Fruit fly (Drosophila melanogaster) whole organism, embryonic: ENCODE results near the gene CG15170.

Source experiments
- CG10267 ChIP-seq: fragments of 200-800 bp; sonication (Bioruptor generic); optimal IDR thresholded peaks from 2 replicates; lab custom pipeline; 2018; ENCODE audit warnings: missing biosample characterization, mild to moderate bottlenecking, missing genetic modification characterization, moderate library complexity
- CG11093 ChIP-seq: fragments of 200-800 bp; sonication (Bioruptor generic); IDR thresholded peaks from 3 replicates; pipeline ENCODE4 v1.3.6; 2022; ENCODE audit warnings: missing biosample characterization, missing genetic modification characterization
- CG12104 ChIP-seq: fragments of 200-800 bp; sonication (Bioruptor generic); optimal IDR thresholded peaks from 3 replicates; lab custom pipeline; 2016; ENCODE audit warnings: missing biosample characterization, missing genetic modification characterization
- CG12236 ChIP-seq: fragments of 200-800 bp; sonication (Bioruptor generic); optimal IDR thresholded peaks from 2 replicates; lab custom pipeline; 2016; ENCODE audit warnings: missing biosample characterization, missing genetic modification characterization
- CG14860 ChIP-seq: fragments of 200-800 bp; sonication (Bioruptor generic); IDR thresholded peaks from 3 replicates; pipeline ENCODE4 v1.3.6; 2022; ENCODE audit warnings: missing biosample characterization, missing genetic modification characterization; ENCODE audit not compliant: partially characterized antibody
- CG17359 ChIP-seq: fragments of 200-800 bp; sonication (Bioruptor generic); optimal IDR thresholded peaks from 3 replicates; lab custom pipeline; 2018; ENCODE audit warnings: missing biosample characterization, mild to moderate bottlenecking, missing genetic modification characterization, moderate library complexity
- CG30020 ChIP-seq: fragments of 200-800 bp; optimal IDR thresholded peaks from 2 replicates; lab custom pipeline; 2019; ENCODE audit warnings: missing biosample characterization, mild to moderate bottlenecking, missing genetic modification characterization, moderate library complexity
- CG3065 ChIP-seq: fragments of 200-800 bp; sonication (Bioruptor generic); optimal IDR thresholded peaks from 2 replicates; lab custom pipeline; 2016; ENCODE audit warnings: missing biosample characterization, missing genetic modification characterization
- CG32767 ChIP-seq: fragments of 200-800 bp; sonication (Bioruptor generic); IDR thresholded peaks from 2 replicates; pipeline ENCODE4 v1.3.6; 2022; ENCODE audit warnings: missing biosample characterization, missing genetic modification characterization
- CG32772 ChIP-seq: fragments of 200-800 bp; sonication (Bioruptor generic); IDR thresholded peaks from 2 replicates; pipeline ENCODE4 v1.3.6; 2022; ENCODE audit warnings: missing biosample characterization, missing genetic modification characterization
- CG33557 ChIP-seq: fragments of 200-800 bp; sonication (Bioruptor generic); optimal IDR thresholded peaks from 2 replicates; lab custom pipeline; 2019; ENCODE audit warnings: missing biosample characterization, mild to moderate bottlenecking, missing genetic modification characterization, moderate library complexity
- CG34224 ChIP-seq: fragments of 200-800 bp; sonication (Bioruptor generic); IDR thresholded peaks from 3 replicates; pipeline ENCODE4 v1.3.6; 2022; ENCODE audit warnings: missing biosample characterization, missing genetic modification characterization; ENCODE audit not compliant: partially characterized antibody
- CG34422 ChIP-seq: fragments of 200-800 bp; sonication (Bioruptor generic); IDR thresholded peaks from 3 replicates; pipeline ENCODE4 v1.3.6; 2022; ENCODE audit warnings: missing biosample characterization, missing genetic modification characterization
- CG4360 ChIP-seq: fragments of 200-800 bp; sonication (Bioruptor generic); IDR thresholded peaks from 2 replicates; pipeline ENCODE4 v1.3.6; 2022; ENCODE audit warnings: missing biosample characterization, missing genetic modification characterization
- CG7271 ChIP-seq: fragments of 200-800 bp; sonication (Bioruptor generic); optimal IDR thresholded peaks from 2 replicates; lab custom pipeline; 2018; ENCODE audit warnings: missing biosample characterization, mild to moderate bottlenecking, missing genetic modification characterization, moderate library complexity
- CG7745 ChIP-seq: fragments of 200-800 bp; sonication (Bioruptor generic); optimal IDR thresholded peaks from 2 replicates; lab custom pipeline; 2018; ENCODE audit warnings: missing biosample characterization, mild to moderate bottlenecking, missing genetic modification characterization, moderate library complexity
- Doc2 ChIP-seq: fragments of 200-800 bp; sonication (Bioruptor generic); IDR thresholded peaks from 2 replicates; pipeline ENCODE4 v1.3.6; 2022; ENCODE audit warnings: missing biosample characterization, missing genetic modification characterization
- Drgx ChIP-seq: fragments of 200-800 bp; sonication (Bioruptor generic); IDR thresholded peaks from 2 replicates; pipeline ENCODE4 v1.3.6; 2022; ENCODE audit warnings: missing biosample characterization, missing genetic modification characterization
- Elba2 ChIP-seq: fragments of 200-800 bp; sonication (Bioruptor generic); optimal IDR thresholded peaks from 3 replicates; lab custom pipeline; 2016; ENCODE audit warnings: missing biosample characterization, missing genetic modification characterization
- Ets97D ChIP-seq: fragments of 200-800 bp; sonication (Bioruptor generic); optimal IDR thresholded peaks from 3 replicates; lab custom pipeline; 2016; ENCODE audit warnings: missing biosample characterization, missing genetic modification characterization
- Fer1 ChIP-seq: fragments of 200-800 bp; sonication (Bioruptor generic); optimal IDR thresholded peaks from 2 replicates; lab custom pipeline; 2017; ENCODE audit warnings: missing biosample characterization, mild to moderate bottlenecking, missing genetic modification characterization
- H15 ChIP-seq: fragments of 200-800 bp; sonication (Bioruptor generic); IDR thresholded peaks from 3 replicates; pipeline ENCODE4 v1.3.6; 2022; ENCODE audit warnings: missing biosample characterization, missing genetic modification characterization
- Lim3 ChIP-seq: fragments of 200-800 bp; sonication (Bioruptor generic); IDR thresholded peaks from 2 replicates; pipeline ENCODE4 v1.3.6; 2022; ENCODE audit warnings: missing biosample characterization, missing genetic modification characterization
- Scr ChIP-seq: fragments of 200-800 bp; sonication (Bioruptor generic); IDR thresholded peaks from 2 replicates; pipeline ENCODE4 v1.3.6; 2022; ENCODE audit warnings: missing biosample characterization, missing genetic modification characterization; ENCODE audit not compliant: partially characterized antibody
- Side ChIP-seq: fragments of 200-800 bp; sonication (Bioruptor generic); optimal IDR thresholded peaks from 2 replicates; lab custom pipeline; 2016; ENCODE audit warnings: missing biosample characterization, missing genetic modification characterization
- Spps ChIP-seq: fragments of 200-800 bp; sonication (Bioruptor generic); optimal IDR thresholded peaks from 2 replicates; lab custom pipeline; 2018; ENCODE audit warnings: missing biosample characterization, mild to moderate bottlenecking, missing genetic modification characterization
- Vsx1 ChIP-seq: fragments of 200-800 bp; sonication (Bioruptor generic); optimal IDR thresholded peaks from 2 replicates; lab custom pipeline; 2017; ENCODE audit warnings: missing biosample characterization, mild to moderate bottlenecking, missing genetic modification characterization, missing genetic modification reagents
- ab ChIP-seq: fragments of 200-800 bp; sonication (Bioruptor generic); optimal IDR thresholded peaks from 2 replicates; lab custom pipeline; 2016; ENCODE audit warnings: missing biosample characterization, missing genetic modification characterization
- abd-A ChIP-seq: fragments of 200-800 bp; sonication (Bioruptor generic); optimal IDR thresholded peaks from 3 replicates; lab custom pipeline; 2019; ENCODE audit warnings: missing biosample characterization, mild to moderate bottlenecking, missing genetic modification characterization, moderate library complexity
- bbx ChIP-seq: fragments of 200-800 bp; sonication (Bioruptor generic); IDR thresholded peaks from 2 replicates; pipeline ENCODE4 v1.3.6; 2022; ENCODE audit warnings: missing biosample characterization, missing genetic modification characterization; ENCODE audit not compliant: partially characterized antibody
- bcd ChIP-seq: fragments of 200-800 bp; sonication (Bioruptor generic); optimal IDR thresholded peaks from 2 replicates; lab custom pipeline; 2017; ENCODE audit warnings: missing biosample characterization, mild to moderate bottlenecking, missing genetic modification characterization
- dm ChIP-seq: fragments of 200-800 bp; sonication (Bioruptor generic); optimal IDR thresholded peaks from 3 replicates; lab custom pipeline; 2016; ENCODE audit warnings: missing biosample characterization, missing genetic modification characterization
- fd3F ChIP-seq: fragments of 200-800 bp; sonication (Bioruptor generic); optimal IDR thresholded peaks from 2 replicates; lab custom pipeline; 2018; ENCODE audit warnings: missing biosample characterization, mild to moderate bottlenecking, missing genetic modification characterization, moderate library complexity
- gsb ChIP-seq: fragments of 200-800 bp; sonication (Bioruptor generic); IDR thresholded peaks from 2 replicates; pipeline ENCODE4 v1.3.6; 2022; ENCODE audit warnings: missing biosample characterization, missing genetic modification characterization
- hth ChIP-seq: fragments of >200 bp; optimal IDR thresholded peaks from 2 replicates; lab custom pipeline; 2017; ENCODE audit warnings: inconsistent platforms
- jing ChIP-seq: fragments of 200-800 bp; sonication (Bioruptor generic); optimal IDR thresholded peaks from 2 replicates; lab custom pipeline; 2018; ENCODE audit warnings: missing biosample characterization, mild to moderate bottlenecking, missing genetic modification characterization
- knrl ChIP-seq: fragments of 200-800 bp; sonication (Bioruptor generic); IDR thresholded peaks from 3 replicates; pipeline ENCODE4 v1.3.6; 2022; ENCODE audit warnings: missing biosample characterization, missing genetic modification characterization; ENCODE audit not compliant: partially characterized antibody
- peb ChIP-seq: fragments of 200-800 bp; sonication (Bioruptor generic); IDR thresholded peaks from 2 replicates; pipeline ENCODE4 v1.3.6; 2022; ENCODE audit warnings: missing biosample characterization, missing genetic modification characterization
- ranshi ChIP-seq: fragments of 200-800 bp; sonication (Bioruptor generic); IDR thresholded peaks from 2 replicates; pipeline ENCODE4 v1.3.6; 2022; ENCODE audit warnings: missing biosample characterization, missing genetic modification characterization
- repo ChIP-seq: fragments of 200-800 bp; sonication (Bioruptor generic); optimal IDR thresholded peaks from 2 replicates; lab custom pipeline; 2016; ENCODE audit warnings: missing biosample characterization, missing genetic modification characterization
- sens ChIP-seq: fragments of 200-800 bp; sonication (Bioruptor generic); peaks from one replicate; lab custom pipeline; 2016; ENCODE audit warnings: missing biosample characterization, missing genetic modification characterization
- sima ChIP-seq: fragments of 200-800 bp; sonication (Bioruptor generic); optimal IDR thresholded peaks from 2 replicates; lab custom pipeline; 2016; ENCODE audit warnings: missing biosample characterization, missing genetic modification characterization
- slou ChIP-seq: fragments of 200-800 bp; sonication (Bioruptor generic); optimal IDR thresholded peaks from 3 replicates; lab custom pipeline; 2016; ENCODE audit warnings: missing biosample characterization, missing genetic modification characterization
- tap ChIP-seq: fragments of 200-800 bp; optimal IDR thresholded peaks from 3 replicates; lab custom pipeline; 2019; ENCODE audit warnings: missing biosample characterization, mild to moderate bottlenecking, missing genetic modification characterization, moderate library complexity
- tna ChIP-seq: fragments of 200-800 bp; sonication (Bioruptor generic); IDR thresholded peaks from 2 replicates; pipeline ENCODE4 v1.3.6; 2022; ENCODE audit warnings: missing biosample characterization, missing genetic modification characterization; ENCODE audit not compliant: partially characterized antibody
- twi ChIP-seq: fragments of 200-800 bp; optimal IDR thresholded peaks from 2 replicates; lab custom pipeline; 2019; ENCODE audit warnings: missing biosample characterization, mild to moderate bottlenecking, missing genetic modification characterization, moderate library complexity
- usp ChIP-seq: fragments of >200 bp; optimal IDR thresholded peaks from 2 replicates; lab custom pipeline; 2017; ENCODE audit warnings: missing biosample characterization, missing genetic modification characterization
- zen2 ChIP-seq: fragments of 200-800 bp; sonication (Bioruptor generic); IDR thresholded peaks from 3 replicates; pipeline ENCODE4 v1.3.6; 2022; ENCODE audit warnings: missing biosample characterization, missing genetic modification characterization; ENCODE audit not compliant: partially characterized antibody

CG15170 gene

dm6 chr2L:19011895-19012645 is 22.0 kb upstream of the CG15170 start (continued):
- TF ChIP-seq slou (GFP tag; lab: Kevin White, UChicago): peak; percentile 74
- no peak for TF ChIP-seq Scr
- peak; percentile 81 for TF ChIP-seq ranshi (GFP tag; lab: Robert Waterston, UW)
- peak; percentile 18 for TF ChIP-seq CG12104 (GFP tag; lab: Kevin White, UChicago)
- no peak for TF ChIP-seq Doc2 (GFP tag; lab: Robert Waterston, UW)
- peak; percentile 82 for TF ChIP-seq CG17359 (tag; lab: Kevin White, UChicago)
- TF ChIP-seq CG7271: no peak
- TF ChIP-seq hth (lab: Kevin White, UChicago): no peak
- peak; percentile 80 for TF ChIP-seq Side (GFP tag; lab: Kevin White, UChicago)
- TF ChIP-seq tap (tag; lab: Kevin White, UChicago): peak; percentile 67
- peak; percentile 85 for TF ChIP-seq H15 (GFP tag; lab: Robert Waterston, UW)
- TF ChIP-seq CG3065 (GFP tag; lab: Kevin White, UChicago): no peak
- TF ChIP-seq CG30020 (tag; lab: Kevin White, UChicago): no peak
- TF ChIP-seq twi: peak; percentile 43
- peak; percentile 79 for TF ChIP-seq fd3F (GFP tag; lab: Kevin White, UChicago)
- no peak for TF ChIP-seq bbx (GFP tag; lab: Robert Waterston, UW)
- peak; percentile 67 for TF ChIP-seq gsb (GFP tag; lab: Robert Waterston, UW)

DNA sequence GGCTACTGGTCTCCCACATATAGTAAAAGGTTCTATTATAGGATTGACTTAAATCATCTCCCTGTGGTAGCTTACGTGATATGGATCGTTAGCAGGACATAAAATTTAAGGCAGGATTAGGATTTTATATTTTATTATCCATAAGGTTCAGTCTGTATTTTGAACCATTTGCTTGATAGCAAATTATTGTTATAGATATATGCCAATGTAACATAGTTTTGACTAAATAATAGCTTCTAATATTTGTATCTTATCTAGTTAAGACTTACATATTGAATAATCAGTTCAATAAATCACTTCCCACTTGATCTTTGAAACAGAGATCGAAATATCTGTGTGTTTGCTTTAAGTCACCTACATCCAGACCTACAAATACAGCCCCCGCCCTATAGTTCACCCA is 20.5 kb upstream of the CG15170 start, which contains the start of gene robl37BC:
TSS of gene robl37BC (plus strand) at position 301 of the 400 bp plus-strand sequence.
- TF ChIP-seq jing: no peak
- TF ChIP-seq Vsx1: no peak
- TF ChIP-seq CG14860 (GFP tag; lab: Robert Waterston, UW): no peak
- TF ChIP-seq CG34422 (GFP tag; lab: Robert Waterston, UW): no peak
- no peak for TF ChIP-seq usp
- TF ChIP-seq CG32767 (GFP tag; lab: Robert Waterston, UW): no peak
- TF ChIP-seq CG4360 (GFP tag; lab: Robert Waterston, UW): no peak
- no peak for TF ChIP-seq Elba2 (GFP tag; lab: Kevin White, UChicago)
- TF ChIP-seq ab (GFP tag; lab: Kevin White, UChicago): no peak
- TF ChIP-seq, all 482 proteins: peak for 0

DNA sequence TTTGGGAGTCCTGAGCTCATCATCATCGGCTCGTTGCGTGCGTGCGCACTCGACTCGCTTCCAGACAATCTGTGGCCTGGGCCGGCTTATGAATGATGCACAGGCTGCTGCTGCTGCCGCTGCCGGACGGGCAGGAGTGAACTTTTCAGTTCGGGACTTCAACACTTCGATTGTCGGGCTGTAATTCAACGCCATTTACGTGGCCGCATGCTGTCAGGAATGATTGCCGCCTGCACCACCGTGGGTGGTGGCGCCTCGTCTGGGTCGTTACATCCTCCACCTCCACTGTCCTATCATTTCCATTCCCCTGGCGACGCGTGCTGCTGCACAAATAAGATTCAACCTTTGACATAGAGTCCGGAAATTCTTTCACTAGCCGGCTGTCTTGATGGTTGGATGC is 20.0 kb upstream of the CG15170 start:
- no peak for TF ChIP-seq sima (GFP tag; lab: Kevin White, UChicago)
- TF ChIP-seq CG11093 (GFP tag; lab: Robert Waterston, UW): no peak
- TF ChIP-seq Drgx (GFP tag; lab: Robert Waterston, UW): no peak
- no peak for TF ChIP-seq Spps (tag; lab: Kevin White, UChicago)
- TF ChIP-seq repo (GFP tag; lab: Kevin White, UChicago): no peak
- no peak for TF ChIP-seq CG12236 (GFP tag; lab: Kevin White, UChicago)
- TF ChIP-seq abd-A (tag; lab: Kevin White, UChicago): peak; percentile 26
- TF ChIP-seq CG33557 (GFP tag; lab: Kevin White, UChicago): no peak
- no peak for TF ChIP-seq CG7745 (tag; lab: Kevin White, UChicago)
- no peak for TF ChIP-seq bcd (GFP tag; lab: Kevin White, UChicago)
- no peak for TF ChIP-seq CG10267 (tag; lab: Kevin White, UChicago)
- no peak for TF ChIP-seq peb (GFP tag; lab: Robert Waterston, UW)
- TF ChIP-seq tap (tag; lab: Kevin White, UChicago): no peak
- TF ChIP-seq knrl (GFP tag; lab: Robert Waterston, UW): no peak
- no peak for TF ChIP-seq dm (GFP tag; lab: Kevin White, UChicago)
- TF ChIP-seq zen2 (GFP tag; lab: Robert Waterston, UW): 0 out of 3 replicates have a peak, but pooled peaks have one; percentile 38
- TF ChIP-seq Ets97D (GFP tag; lab: Kevin White, UChicago): no peak
- no peak for TF ChIP-seq CG34224
- no peak for TF ChIP-seq CG32772 (GFP tag; lab: Robert Waterston, UW)
- peak; percentile 26 for TF ChIP-seq sens (GFP tag; lab: Kevin White, UChicago)
- TF ChIP-seq Lim3: no peak
- no peak for TF ChIP-seq tna (GFP tag; lab: Robert Waterston, UW)
- no peak for TF ChIP-seq Fer1 (GFP tag; lab: Kevin White, UChicago)
